Worm (Caenorhabditis elegans) whole organism, L2 larva: Measurements from ENCODE around the gene ZC404.2.

Experiments
- ZK546.5 ChIP-seq: sonication (generic microtip); optimal IDR thresholded peaks from 2 replicates; lab custom pipeline; 2017; ENCODE audit warnings: missing biosample characterization, missing genetic modification characterization
- ama-1 ChIP-seq: fragments of 150-350 bp; optimal IDR thresholded peaks from 2 replicates; lab custom pipeline; 2018; ENCODE audit warnings: inconsistent platforms
- ceh-82 ChIP-seq: fragments of 150-350 bp; optimal IDR thresholded peaks from 2 replicates; lab custom pipeline; 2014; ENCODE audit warnings: missing biosample characterization, missing genetic modification characterization
- fos-1 ChIP-seq: fragments of 150-350 bp; optimal IDR thresholded peaks from 2 replicates; lab custom pipeline; 2014; ENCODE audit warnings: missing biosample characterization, missing genetic modification characterization
- lin-13 ChIP-seq: fragments of 150-350 bp; optimal IDR thresholded peaks from 2 replicates; lab custom pipeline; 2014; ENCODE audit warnings: missing biosample characterization, missing genetic modification reagents, missing genetic modification characterization
- nhr-23 ChIP-seq: fragments of 150-350 bp; optimal IDR thresholded peaks from 2 replicates; lab custom pipeline; 2014; ENCODE audit warnings: missing biosample characterization, missing genetic modification reagents, missing genetic modification characterization
- nhr-25 ChIP-seq: fragments of 150-350 bp; sonication (generic microtip); optimal IDR thresholded peaks from 3 replicates; lab custom pipeline; 2014; ENCODE audit warnings: missing biosample characterization, missing genetic modification characterization
- sma-3 ChIP-seq: sonication (generic microtip); optimal IDR thresholded peaks from 2 replicates; lab custom pipeline; 2016; ENCODE audit warnings: missing genetic modification reagents, missing genetic modification characterization, missing compliant biosample characterization

ce11 chrV:6778457-6778856, 9.3 kb upstream of the ZC404.2 start:
- TF ChIP-seq sma-3 (GFP tag; lab: Kevin White, UChicago), result no peak
- no peak for TF ChIP-seq nhr-25 (tag; lab: Kevin White, UChicago)
- TF ChIP-seq ZK546.5 (tag; lab: Kevin White, UChicago), result no peak
- no peak for TF ChIP-seq nhr-23 (tag; lab: Kevin White, UChicago)
- no peak for TF ChIP-seq lin-13
- no peak for TF ChIP-seq ama-1 (lab: Kevin White, UChicago)
- no peak for TF ChIP-seq fos-1 (tag; lab: Kevin White, UChicago)
- no peak for TF ChIP-seq ceh-82 (tag; lab: Kevin White, UChicago)
